Worm (Caenorhabditis elegans): ENCODE measurements around the gene osm-6.

ce11 chrV:11946818-11947217 is 19.6 kb upstream of the osm-6 start:
- no peak for TF ChIP-seq nhr-111 (GFP tag; optimal IDR thresholded peaks at IDR 0.05)
- no peak for TF ChIP-seq zfp-2 (tag; optimal IDR thresholded peaks at IDR 0.05)
- no peak for TF ChIP-seq F10B5.3 (tag; optimal IDR thresholded peaks at IDR 0.05)
- TF ChIP-seq cey-2 (tag; optimal IDR thresholded peaks at IDR 0.05; ENCODE audit: borderline replicate concordance, insufficient read depth) = no peak
- no peak for TF ChIP-seq nhr-42 (GFP tag; IDR thresholded peaks at IDR 0.05)
- TF ChIP-seq R02D3.7 (tag; optimal IDR thresholded peaks at IDR 0.05) = no peak
- TF ChIP-seq ztf-11 (tag; optimal IDR thresholded peaks at IDR 0.05) = no peak
- no peak for TF ChIP-seq lin-39 (tag; optimal IDR thresholded peaks at IDR 0.05)
- no peak for TF ChIP-seq lim-7 (GFP tag; IDR thresholded peaks at IDR 0.05)

All from whole organism, L4 larva.